Worm (Caenorhabditis elegans): Measurements from ENCODE around the gene ZK616.2.

The ZK616.2 gene

ce11 chrIV:5360533-5360932 lies 37.1 kb upstream of the ZK616.2 start, which contains the start of gene F41H10.5:
Gene F41H10.5 (plus strand): TSS chrIV:5360907.
- TF ChIP-seq nfya-1 (tag; optimal IDR thresholded peaks at IDR 0.05; ENCODE audit: insufficient read depth), result peak; percentile 89
- no peak for TF ChIP-seq mdl-1 (tag; optimal IDR thresholded peaks at IDR 0.05)

ce11 chrIV:5364135-5364609 lies 33.5 kb upstream of the ZK616.2 start, which contains the start of the genes hda-6 and F41H10.4:
Gene hda-6 (minus strand): TSS chrIV:5364306.
Gene F41H10.4 (plus strand): TSS chrIV:5364559.
- TF ChIP-seq pha-4 (tag; optimal IDR thresholded peaks at IDR 0.05), result peak; percentile 75
- peak; percentile 9 for TF ChIP-seq skn-1 (tag; optimal IDR thresholded peaks at IDR 0.05)
- TF ChIP-seq nhr-23 (tag; optimal IDR thresholded peaks at IDR 0.05), result peak; percentile 75
- peak; percentile 85 for TF ChIP-seq nhr-43 (tag; optimal IDR thresholded peaks at IDR 0.05; ENCODE audit: poor library complexity, severe bottlenecking)
- TF ChIP-seq unc-62 (GFP tag; optimal IDR thresholded peaks at IDR 0.05), result no peak
- no peak for TF ChIP-seq zag-1 (tag; optimal IDR thresholded peaks at IDR 0.05)
- TF ChIP-seq nhr-25 (tag; optimal IDR thresholded peaks at IDR 0.05), result peak; percentile 97
- peak; percentile 92 for TF ChIP-seq snpc-4 (tag; optimal IDR thresholded peaks at IDR 0.05)
- no peak for TF ChIP-seq ceh-82 (tag; optimal IDR thresholded peaks at IDR 0.05)
- TF ChIP-seq egl-5 (tag; optimal IDR thresholded peaks at IDR 0.05), result peak; percentile 73
- peak; percentile 33 for TF ChIP-seq lin-39 (tag; optimal IDR thresholded peaks at IDR 0.05)
- peak; percentile 75 for TF ChIP-seq nfya-1 (tag; optimal IDR thresholded peaks at IDR 0.05; ENCODE audit: insufficient read depth)
- peak; percentile 28 for TF ChIP-seq elt-2 (tag; optimal IDR thresholded peaks at IDR 0.05)
- TF ChIP-seq lin-15B (tag; optimal IDR thresholded peaks at IDR 0.05), result peak; percentile 93
- TF ChIP-seq pqm-1 (tag; optimal IDR thresholded peaks at IDR 0.05), result no peak

ce11 chrIV:5366567-5366966 lies 31.1 kb upstream of the ZK616.2 start, which contains the start of gene sand-1:
Gene sand-1 (plus strand): TSS chrIV:5366867.
- TF ChIP-seq nhr-67 (tag; optimal IDR thresholded peaks at IDR 0.05), result no peak
- TF ChIP-seq fos-1 (tag; optimal IDR thresholded peaks at IDR 0.05), result no peak

ce11 chrIV:5367899-5368298 lies 29.7 kb upstream of the ZK616.2 start:
- TF ChIP-seq ama-1 (optimal IDR thresholded peaks at IDR 0.05) (peak; percentile 50), lin-39 (tag; optimal IDR thresholded peaks at IDR 0.05) (no peak)

- TF ChIP-seq lin-39 (tag; optimal IDR thresholded peaks at IDR 0.05) (peak; percentile 31), daf-12 (tag; optimal IDR thresholded peaks at IDR 0.05) (no peak), elt-2 (tag; optimal IDR thresholded peaks at IDR 0.05) (peak; percentile 25), ceh-28 (tag; optimal IDR thresholded peaks at IDR 0.05) (peak; percentile 70), ceh-82 (tag; optimal IDR thresholded peaks at IDR 0.05) (no peak), nfya-1 (tag; optimal IDR thresholded peaks at IDR 0.05; ENCODE audit: insufficient read depth) (peak; percentile 39), hmg-11 (tag; optimal IDR thresholded peaks at IDR 0.05) (peak; percentile 53), lin-15B (tag; optimal IDR thresholded peaks at IDR 0.05) (peak; percentile 70), zag-1 (tag; optimal IDR thresholded peaks at IDR 0.05) (no peak), ztf-4 (tag; optimal IDR thresholded peaks at IDR 0.05) (no peak), nhr-25 (tag; optimal IDR thresholded peaks at IDR 0.05) (peak; percentile 58), mdl-1 (tag; optimal IDR thresholded peaks at IDR 0.05) (no peak), fkh-10 (GFP tag; optimal IDR thresholded peaks at IDR 0.05) (no peak), pha-4 (tag; optimal IDR thresholded peaks at IDR 0.05) (peak; percentile 37), ama-1 (optimal IDR thresholded peaks at IDR 0.05) (peak; percentile 60)
Observed at ce11 chrIV:5368860-5369259, 28.8 kb upstream of the ZK616.2 start.

ce11 chrIV:5369414-5369813 lies 28.2 kb upstream of the ZK616.2 start, which contains the start of gene F41H10.3:
Gene F41H10.3 (plus strand): TSS chrIV:5369801.
- TF ChIP-seq daf-12 (tag; optimal IDR thresholded peaks at IDR 0.05), result no peak
- no peak for TF ChIP-seq nhr-43 (tag; optimal IDR thresholded peaks at IDR 0.05; ENCODE audit: poor library complexity, severe bottlenecking)
- TF ChIP-seq fkh-2 (tag; optimal IDR thresholded peaks at IDR 0.05), result no peak
- no peak for TF ChIP-seq fkh-10 (GFP tag; optimal IDR thresholded peaks at IDR 0.05)
- no peak for TF ChIP-seq zag-1 (tag; optimal IDR thresholded peaks at IDR 0.05)
- TF ChIP-seq egl-5 (tag; optimal IDR thresholded peaks at IDR 0.05), result no peak
- no peak for TF ChIP-seq ceh-9 (tag; optimal IDR thresholded peaks at IDR 0.05)
- no peak for TF ChIP-seq unc-62 (GFP tag; optimal IDR thresholded peaks at IDR 0.05)
- no peak for TF ChIP-seq lin-15B (tag; optimal IDR thresholded peaks at IDR 0.05)
- no peak for TF ChIP-seq lin-39 (tag; optimal IDR thresholded peaks at IDR 0.05)
- no peak for TF ChIP-seq eor-1 (tag; optimal IDR thresholded peaks at IDR 0.05)
- no peak for TF ChIP-seq ama-1 (optimal IDR thresholded peaks at IDR 0.05)
- TF ChIP-seq ztf-11 (tag; optimal IDR thresholded peaks at IDR 0.05), result no peak

All from whole organism, L3 larva.